Worm (Caenorhabditis elegans): ENCODE measurements around the gene idhb-1.

ce11 chrX:14179488-14179887 is 5.6 kb upstream of the idhb-1 start:
- TF ChIP-seq lsy-2 (tag; optimal IDR thresholded peaks at IDR 0.05) (no peak), fos-1 (tag; optimal IDR thresholded peaks at IDR 0.05) (no peak), pqm-1 (tag; optimal IDR thresholded peaks at IDR 0.05) (no peak), mxl-3 (GFP tag; optimal IDR thresholded peaks at IDR 0.05) (no peak), snpc-4 (tag; optimal IDR thresholded peaks at IDR 0.05) (no peak), mdt-29 (GFP tag; IDR thresholded peaks at IDR 0.05) (no peak), ama-1 (optimal IDR thresholded peaks at IDR 0.05) (no peak), nhr-28 (tag; optimal IDR thresholded peaks at IDR 0.05) (no peak), hlh-30 (tag; optimal IDR thresholded peaks at IDR 0.05; ENCODE audit: insufficient read depth) (no peak)

Measured in whole organism, L4 larva.